Fruit fly (Drosophila melanogaster) whole organism, embryonic: Measurements from ENCODE around the gene AspRS-m.

Source experiments
- CG1233 ChIP-seq: fragments of 200-800 bp; sonication (Bioruptor generic); optimal IDR thresholded peaks from 4 replicates; lab custom pipeline; 2018; ENCODE audit warnings: missing biosample characterization, mild to moderate bottlenecking, missing genetic modification characterization
- H15 ChIP-seq: fragments of 200-800 bp; sonication (Bioruptor generic); IDR thresholded peaks from 3 replicates; pipeline ENCODE4 v1.3.6; 2022; ENCODE audit warnings: missing biosample characterization, missing genetic modification characterization
- Lim3 ChIP-seq: fragments of 200-800 bp; sonication (Bioruptor generic); IDR thresholded peaks from 2 replicates; pipeline ENCODE4 v1.3.6; 2022; ENCODE audit warnings: missing biosample characterization, missing genetic modification characterization
- Lpt ChIP-seq: fragments of >200 bp; optimal IDR thresholded peaks from 2 replicates; lab custom pipeline; 2018; ENCODE audit warnings: missing biosample characterization, missing genetic modification characterization
- aop ChIP-seq: fragments of 200-800 bp; sonication (Bioruptor generic); IDR thresholded peaks from 2 replicates; pipeline ENCODE4 v1.3.6; 2022; ENCODE audit warnings: missing biosample characterization, missing genetic modification characterization
- corto ChIP-seq: fragments of 200-800 bp; sonication (Bioruptor generic); optimal IDR thresholded peaks from 2 replicates; lab custom pipeline; 2016; ENCODE audit warnings: missing biosample characterization, mild to moderate bottlenecking, missing genetic modification characterization, moderate library complexity
- crc ChIP-seq: fragments of 200-800 bp; sonication (Bioruptor generic); optimal IDR thresholded peaks from 2 replicates; lab custom pipeline; 2016; ENCODE audit warnings: missing biosample characterization, missing genetic modification characterization
- ham ChIP-seq: fragments of 200-800 bp; sonication (Bioruptor generic); IDR thresholded peaks from 2 replicates; pipeline ENCODE4 v1.3.6; 2022; ENCODE audit warnings: missing biosample characterization, missing genetic modification characterization
- tna ChIP-seq: fragments of 200-800 bp; sonication (Bioruptor generic); IDR thresholded peaks from 2 replicates; pipeline ENCODE4 v1.3.6; 2022; ENCODE audit warnings: missing biosample characterization, missing genetic modification characterization; ENCODE audit not compliant: partially characterized antibody

DNA sequence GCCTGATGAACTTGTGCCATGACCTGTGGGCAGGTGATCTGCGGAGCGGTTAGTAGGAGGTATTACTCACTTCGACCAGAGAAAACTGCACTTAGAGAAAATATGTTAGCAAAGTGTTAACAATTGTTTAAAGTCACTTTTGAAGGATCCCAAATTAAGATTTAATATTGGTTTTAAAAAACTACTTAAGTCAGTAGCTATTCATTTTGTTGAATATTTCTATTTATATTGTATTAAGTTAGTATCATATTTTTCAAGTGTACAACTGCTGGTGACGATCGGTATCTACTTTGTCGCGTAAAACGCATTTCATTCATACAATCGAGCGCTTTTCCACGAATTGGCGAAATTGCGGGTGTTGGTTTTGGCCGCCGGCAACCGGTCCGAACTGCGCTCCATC is 23.2 kb upstream of the AspRS-m start:
- TF ChIP-seq tna (GFP tag; lab: Robert Waterston, UW), result no peak
- no peak for TF ChIP-seq crc (GFP tag; lab: Kevin White, UChicago)
- no peak for TF ChIP-seq ham
- no peak for TF ChIP-seq CG1233 (GFP tag; lab: Kevin White, UChicago)
- TF ChIP-seq H15 (GFP tag; lab: Robert Waterston, UW), result no peak
- no peak for TF ChIP-seq corto (GFP tag; lab: Kevin White, UChicago)
- no peak for TF ChIP-seq aop (GFP tag; lab: Robert Waterston, UW)
- no peak for TF ChIP-seq Lim3
- no peak for TF ChIP-seq Lpt (GFP tag; lab: Kevin White, UChicago)
